Fruit fly (Drosophila melanogaster) S2 (cell line): ENCODE measurements around the gene CanA-14F.

ENCODE experiments used
- CG8478 ChIP-seq: fragments of >200 bp; optimal IDR thresholded peaks from 2 replicates; lab custom pipeline; 2018
- CTCF ChIP-seq, 2 experiments: fragments of >200 bp; optimal IDR thresholded peaks; 2 replicates each; lab custom pipeline; 2018

DNA sequence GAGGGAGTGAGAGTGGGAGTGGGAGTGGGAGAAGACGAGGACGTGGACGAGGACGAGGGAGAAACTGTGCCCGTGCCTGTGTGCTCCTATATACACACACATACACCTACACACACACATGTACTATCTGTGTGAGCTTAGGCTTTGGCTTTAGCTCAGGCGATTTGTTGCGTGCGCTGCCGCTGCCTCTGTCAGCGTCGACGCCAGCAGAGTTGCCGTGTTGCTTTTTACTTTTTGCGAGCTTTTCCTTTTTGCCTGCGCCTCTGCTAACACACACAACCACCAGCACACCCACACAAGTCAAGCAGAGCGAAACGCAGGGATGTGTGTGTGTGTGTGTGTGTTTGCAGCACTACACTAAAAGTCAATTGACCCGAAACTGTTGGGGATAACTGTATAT, 4.8 kb downstream of the CanA-14F start:
- TF ChIP-seq CG8478 (lab: Kevin White, UChicago) (no peak), CTCF (optimal IDR thresholded peaks at IDR 0.05; lab: Kevin White, UChicago) (no peak)
